Fruit fly (Drosophila melanogaster) whole organism, embryonic: ENCODE results near the gene pix.
A peak's percentile ranks its signal among the peaks of the same experiment; 100 is the strongest.

Experiments
- Atf6 ChIP-seq: fragments of 200-800 bp; sonication (Bioruptor generic); IDR thresholded peaks from 2 replicates; pipeline ENCODE4 v1.3.6; 2022; ENCODE audit warnings: missing biosample characterization, missing genetic modification characterization
- Awh ChIP-seq: fragments of 200-800 bp; sonication (Bioruptor generic); IDR thresholded peaks from 2 replicates; pipeline ENCODE4, ENCODE4 v1.3.6; 2022; ENCODE audit warnings: missing biosample characterization, missing genetic modification characterization
- BEAF-32 ChIP-seq: fragments of 200-800 bp; sonication (Bioruptor generic); optimal IDR thresholded peaks from 3 replicates; lab custom pipeline; 2017; ENCODE audit warnings: missing biosample characterization, missing genetic modification characterization, mild to moderate bottlenecking, moderate library complexity, missing genetic modification reagents
- C15 ChIP-seq: fragments of 200-800 bp; sonication (Bioruptor generic); IDR thresholded peaks from 3 replicates; pipeline ENCODE4 v1.3.6; 2022; ENCODE audit warnings: missing biosample characterization, missing genetic modification characterization
- CG10565 ChIP-seq: fragments of 200-800 bp; sonication (Bioruptor generic); optimal IDR thresholded peaks from 3 replicates; lab custom pipeline; 2016; ENCODE audit warnings: missing biosample characterization, mild to moderate bottlenecking, missing genetic modification characterization
- CG11093 ChIP-seq: fragments of 200-800 bp; sonication (Bioruptor generic); IDR thresholded peaks from 3 replicates; pipeline ENCODE4 v1.3.6; 2022; ENCODE audit warnings: missing biosample characterization, missing genetic modification characterization
- CG12071 ChIP-seq: fragments of 200-800 bp; sonication (Bioruptor generic); optimal IDR thresholded peaks from 3 replicates; lab custom pipeline; 2018; ENCODE audit warnings: missing biosample characterization, mild to moderate bottlenecking, missing genetic modification characterization
- CG14667 ChIP-seq: fragments of 200-800 bp; sonication (Bioruptor generic); IDR thresholded peaks from 2 replicates; pipeline ENCODE4 v1.3.6; 2022; ENCODE audit warnings: missing biosample characterization, missing genetic modification characterization
- CG15514 ChIP-seq: fragments of 200-800 bp; sonication (Bioruptor generic); optimal IDR thresholded peaks from 3 replicates; lab custom pipeline; 2017; ENCODE audit warnings: missing biosample characterization, missing genetic modification characterization, mild to moderate bottlenecking, moderate library complexity, missing genetic modification reagents
- CG1602 ChIP-seq: fragments of 200-800 bp; sonication (Bioruptor generic); optimal IDR thresholded peaks from 3 replicates; lab custom pipeline; 2016; ENCODE audit warnings: missing biosample characterization, missing genetic modification characterization
- CG17186 ChIP-seq: fragments of 200-800 bp; sonication (Bioruptor generic); optimal IDR thresholded peaks from 3 replicates; lab custom pipeline; 2017; ENCODE audit warnings: missing biosample characterization, missing genetic modification reagents, missing genetic modification characterization
- CG2678 ChIP-seq: fragments of 200-800 bp; sonication (Bioruptor generic); optimal IDR thresholded peaks from 3 replicates; lab custom pipeline; 2019; ENCODE audit warnings: missing biosample characterization, mild to moderate bottlenecking, missing genetic modification characterization, moderate library complexity
- CG31388 ChIP-seq: fragments of 200-800 bp; sonication (Bioruptor generic); optimal IDR thresholded peaks from 2 replicates; lab custom pipeline; 2016; ENCODE audit warnings: missing biosample characterization, missing genetic modification characterization
- CG3163 ChIP-seq: fragments of 200-800 bp; sonication (Bioruptor generic); optimal IDR thresholded peaks from 3 replicates; lab custom pipeline; 2016; ENCODE audit warnings: missing biosample characterization, missing genetic modification characterization
- CG32532 ChIP-seq: fragments of 200-800 bp; sonication (Bioruptor generic); IDR thresholded peaks from 2 replicates; pipeline ENCODE4 v1.3.6; 2022; ENCODE audit warnings: missing biosample characterization, missing genetic modification characterization
- CG34224 ChIP-seq: fragments of 200-800 bp; sonication (Bioruptor generic); IDR thresholded peaks from 3 replicates; pipeline ENCODE4 v1.3.6; 2022; ENCODE audit warnings: missing biosample characterization, missing genetic modification characterization; ENCODE audit not compliant: partially characterized antibody
- CG4328 ChIP-seq: fragments of 200-800 bp; sonication (Bioruptor generic); optimal IDR thresholded peaks from 3 replicates; lab custom pipeline; 2017; ENCODE audit warnings: missing biosample characterization, missing genetic modification reagents, missing genetic modification characterization
- CG7556 ChIP-seq: fragments of 200-800 bp; sonication (Bioruptor generic); optimal IDR thresholded peaks from 2 replicates; lab custom pipeline; 2017; ENCODE audit warnings: missing biosample characterization, mild to moderate bottlenecking, missing genetic modification characterization
- CG7987 ChIP-seq: fragments of 200-800 bp; sonication (Bioruptor generic); optimal IDR thresholded peaks from 2 replicates; lab custom pipeline; 2018; ENCODE audit warnings: missing biosample characterization, mild to moderate bottlenecking, missing genetic modification characterization, moderate library complexity
- CG9437 ChIP-seq: fragments of 200-800 bp; sonication (Bioruptor generic); optimal IDR thresholded peaks from 2 replicates; lab custom pipeline; 2018; ENCODE audit warnings: missing biosample characterization, mild to moderate bottlenecking, missing genetic modification characterization
- CoRest ChIP-seq: fragments of 200-800 bp; sonication (Bioruptor generic); optimal IDR thresholded peaks from 3 replicates; lab custom pipeline; 2018; ENCODE audit warnings: missing biosample characterization, mild to moderate bottlenecking, missing genetic modification characterization, moderate library complexity
- Dad ChIP-seq: fragments of 200-800 bp; sonication (Bioruptor generic); optimal IDR thresholded peaks from 3 replicates; lab custom pipeline; 2016; ENCODE audit warnings: missing biosample characterization, missing genetic modification characterization
- Dll ChIP-seq: fragments of 200-800 bp; sonication (Bioruptor generic); IDR thresholded peaks from 4 replicates; pipeline ENCODE4 v1.3.6; 2022; ENCODE audit warnings: missing biosample characterization, missing genetic modification characterization; ENCODE audit not compliant: partially characterized antibody
- Doc2 ChIP-seq: fragments of 200-800 bp; sonication (Bioruptor generic); IDR thresholded peaks from 2 replicates; pipeline ENCODE4 v1.3.6; 2022; ENCODE audit warnings: missing biosample characterization, missing genetic modification characterization
- Dref ChIP-seq: fragments of 200-800 bp; sonication (Bioruptor generic); IDR thresholded peaks from 2 replicates; pipeline ENCODE4 v1.3.6; 2022; ENCODE audit warnings: missing biosample characterization, missing genetic modification characterization
- E2f2 ChIP-seq: fragments of 200-800 bp; sonication (Bioruptor generic); IDR thresholded peaks from 2 replicates; pipeline ENCODE4 v1.3.6; 2022; ENCODE audit warnings: missing biosample characterization, missing genetic modification characterization
- Ets65A ChIP-seq: fragments of 200-800 bp; sonication (Bioruptor generic); peaks from one replicate; lab custom pipeline; 2016; ENCODE audit warnings: missing biosample characterization, missing genetic modification characterization
- Fer3 ChIP-seq: fragments of 200-800 bp; sonication (Bioruptor generic); optimal IDR thresholded peaks from 2 replicates; lab custom pipeline; 2018; ENCODE audit warnings: missing biosample characterization, mild to moderate bottlenecking, missing genetic modification characterization, moderate library complexity
- MBD-R2 ChIP-seq: fragments of 200-800 bp; sonication (Bioruptor generic); IDR thresholded peaks from 2 replicates; pipeline ENCODE4 v1.3.6; 2022; ENCODE audit warnings: missing biosample characterization, missing genetic modification characterization
- NC2β ChIP-seq: fragments of 200-800 bp; sonication (Bioruptor generic); optimal IDR thresholded peaks from 2 replicates; lab custom pipeline; 2016; ENCODE audit warnings: missing biosample characterization, missing genetic modification characterization
- Pdp1 ChIP-seq, 2 experiments: fragments of 200-800 bp; sonication (Bioruptor generic); optimal IDR thresholded peaks; 3 replicates each; lab custom pipeline; 2016; ENCODE audit warnings: missing biosample characterization in 2 of 2, missing genetic modification characterization in 2 of 2, mild to moderate bottlenecking in 1 of 2, moderate library complexity in 1 of 2
- Ptx1 ChIP-seq: fragments of 200-800 bp; sonication (Bioruptor generic); IDR thresholded peaks from 2 replicates; pipeline ENCODE4 v1.3.6; 2022; ENCODE audit warnings: missing biosample characterization, missing genetic modification characterization
- Tbp ChIP-seq: fragments of >200 bp; optimal IDR thresholded peaks from 2 replicates; lab custom pipeline; 2018; ENCODE audit warnings: missing biosample characterization, missing genetic modification characterization
- ara ChIP-seq: fragments of 200-800 bp; sonication (Bioruptor generic); IDR thresholded peaks from 2 replicates; pipeline ENCODE4 v1.3.6; 2022; ENCODE audit warnings: missing biosample characterization, missing genetic modification characterization
- ato ChIP-seq: fragments of 200-800 bp; sonication (Bioruptor generic); IDR thresholded peaks from 2 replicates; pipeline ENCODE4 v1.3.6; 2022; ENCODE audit warnings: missing biosample characterization, missing genetic modification characterization; ENCODE audit not compliant: partially characterized antibody
- chinmo ChIP-seq: fragments of 200-800 bp; sonication (Bioruptor generic); IDR thresholded peaks from 4 replicates; pipeline ENCODE4 v1.3.6; 2022; ENCODE audit warnings: missing biosample characterization, missing genetic modification characterization; ENCODE audit not compliant: partially characterized antibody
- chm ChIP-seq: fragments of 200-800 bp; sonication (Bioruptor generic); IDR thresholded peaks from 2 replicates; pipeline ENCODE4 v1.3.6; 2022; ENCODE audit warnings: missing biosample characterization, missing genetic modification characterization
- ci ChIP-seq: fragments of 200-800 bp; sonication (Bioruptor generic); IDR thresholded peaks from 3 replicates; pipeline ENCODE4 v1.3.6; 2022; ENCODE audit warnings: missing biosample characterization, missing genetic modification characterization
- crc ChIP-seq: fragments of 200-800 bp; sonication (Bioruptor generic); optimal IDR thresholded peaks from 2 replicates; lab custom pipeline; 2016; ENCODE audit warnings: missing biosample characterization, missing genetic modification characterization
- crp ChIP-seq, 2 experiments: fragments of 200-800 bp; sonication (Bioruptor generic); optimal IDR thresholded peaks; 2 replicates in 1 of 2; 3 replicates in 1 of 2; lab custom pipeline; 2017; ENCODE audit warnings: missing biosample characterization in 2 of 2, missing genetic modification characterization in 2 of 2, mild to moderate bottlenecking in 1 of 2, moderate library complexity in 1 of 2
- esg ChIP-seq: fragments of 200-800 bp; sonication (Bioruptor generic); conservative IDR thresholded peaks from 2 replicates; pipeline ENCODE4 v1.3.6; 2022; ENCODE audit warnings: missing biosample characterization, missing genetic modification characterization
- fu2 ChIP-seq: fragments of 200-800 bp; sonication (Bioruptor generic); optimal IDR thresholded peaks from 2 replicates; lab custom pipeline; 2016; ENCODE audit warnings: missing biosample characterization, missing genetic modification characterization
- gcm ChIP-seq: fragments of 200-800 bp; sonication (Bioruptor generic); optimal IDR thresholded peaks from 2 replicates; lab custom pipeline; 2019; ENCODE audit warnings: missing biosample characterization, mild to moderate bottlenecking, missing genetic modification characterization, moderate library complexity
- gsb ChIP-seq: fragments of 200-800 bp; sonication (Bioruptor generic); IDR thresholded peaks from 2 replicates; pipeline ENCODE4 v1.3.6; 2022; ENCODE audit warnings: missing biosample characterization, missing genetic modification characterization
- her ChIP-seq: fragments of 200-800 bp; sonication (Bioruptor generic); optimal IDR thresholded peaks from 2 replicates; lab custom pipeline; 2016; ENCODE audit warnings: missing biosample characterization, missing genetic modification characterization
- luna ChIP-seq: fragments of 200-800 bp; sonication (Bioruptor generic); optimal IDR thresholded peaks from 2 replicates; lab custom pipeline; 2016; ENCODE audit warnings: missing biosample characterization, missing genetic modification characterization
- phol ChIP-seq: fragments of 200-800 bp; sonication (Bioruptor generic); optimal IDR thresholded peaks from 3 replicates; lab custom pipeline; 2018; ENCODE audit warnings: missing biosample characterization, mild to moderate bottlenecking, missing genetic modification characterization, moderate library complexity
- psq ChIP-seq: fragments of 200-800 bp; sonication (Bioruptor generic); optimal IDR thresholded peaks from 2 replicates; lab custom pipeline; 2017; ENCODE audit warnings: missing biosample characterization, missing genetic modification characterization
- pzg ChIP-seq: fragments of 200-800 bp; sonication (Bioruptor generic); optimal IDR thresholded peaks from 3 replicates; lab custom pipeline; 2018; ENCODE audit warnings: missing biosample characterization, mild to moderate bottlenecking, missing genetic modification characterization, moderate library complexity
- row ChIP-seq: fragments of 200-800 bp; sonication (Bioruptor generic); IDR thresholded peaks from 3 replicates; pipeline ENCODE4 v1.3.6; 2022; ENCODE audit warnings: missing biosample characterization, missing genetic modification characterization
- vvl ChIP-seq: fragments of 200-800 bp; sonication (Bioruptor generic); IDR thresholded peaks from 2 replicates; pipeline ENCODE4 v1.3.6; 2022; ENCODE audit warnings: missing biosample characterization, missing genetic modification characterization

Gene pix

dm6 chr3L:8968437-8968836, 6.1 kb downstream of the pix start, which contains the start of gene CG5026 (continued):
- TF ChIP-seq Ets65A (GFP tag; lab: Kevin White, UChicago) (peak; percentile 87), esg (no peak), CG15514 (GFP tag; lab: Kevin White, UChicago) (peak; percentile 87), ato (GFP tag; lab: Robert Waterston, UW) (no peak), fu2 (no peak), psq (GFP tag; lab: Kevin White, UChicago) (peak; percentile 52), ara (GFP tag; lab: Robert Waterston, UW) (no peak), NC2β (GFP tag; lab: Kevin White, UChicago) (peak; percentile 11), luna (no peak), crp (GFP tag; optimal IDR thresholded peaks at IDR 0.05; lab: Kevin White, UChicago) (peak in 1 of 2 experiments; percentile 7), BEAF-32 (GFP tag; lab: Kevin White, UChicago) (peak; percentile 21), chinmo (GFP tag; lab: Robert Waterston, UW) (0 out of 4 replicates have a peak, but pooled peaks have one; percentile 25), CG34224 (GFP tag; lab: Robert Waterston, UW) (0 out of 3 replicates have a peak, but pooled peaks have one; percentile 14), Atf6 (no peak), CG1602 (GFP tag; lab: Kevin White, UChicago) (no peak), CG12071 (GFP tag; lab: Kevin White, UChicago) (no peak), Tbp (GFP tag; lab: Kevin White, UChicago) (no peak), CG11093 (GFP tag; lab: Robert Waterston, UW) (no peak), CG10565 (GFP tag; lab: Kevin White, UChicago) (no peak), Dad (GFP tag; lab: Kevin White, UChicago) (no peak), Ptx1 (GFP tag; lab: Robert Waterston, UW) (no peak), Doc2 (GFP tag; lab: Robert Waterston, UW) (no peak), chm (GFP tag; lab: Robert Waterston, UW) (no peak), gcm (GFP tag; lab: Kevin White, UChicago) (no peak), CG3163 (no peak), pzg (GFP tag; lab: Kevin White, UChicago) (peak; percentile 71), Dll (GFP tag; lab: Robert Waterston, UW) (peak; percentile 37; the same call in 1 of the 4 replicates), C15 (GFP tag; lab: Robert Waterston, UW) (no peak), MBD-R2 (GFP tag; lab: Robert Waterston, UW) (peak; percentile 90), Dref (GFP tag; lab: Robert Waterston, UW) (peak; percentile 34), CG32532 (no peak), CoRest (peak; percentile 61), Pdp1 (GFP tag; optimal IDR thresholded peaks at IDR 0.05; lab: Kevin White, UChicago) (peak in 1 of 2 experiments; percentile 38), row (peak; percentile 34; the same call in 1 of the 3 replicates), Fer3 (no peak), her (no peak), CG7556 (GFP tag; lab: Kevin White, UChicago) (no peak), CG2678 (tag; lab: Kevin White, UChicago) (no peak), phol (tag; lab: Kevin White, UChicago) (no peak), E2f2 (GFP tag; lab: Robert Waterston, UW) (peak; percentile 68), crc (no peak), CG17186 (no peak), CG14667 (GFP tag; lab: Robert Waterston, UW) (no peak), CG4328 (GFP tag; lab: Kevin White, UChicago) (no peak), ci (GFP tag; lab: Robert Waterston, UW) (peak; percentile 63; the same call in 2 of the 3 replicates), gsb (GFP tag; lab: Robert Waterston, UW) (no peak), CG9437 (GFP tag; lab: Kevin White, UChicago) (no peak), vvl (GFP tag; lab: Robert Waterston, UW) (0 out of 2 replicates have a peak, but pooled peaks have one; percentile 19), CG7987 (GFP tag; lab: Kevin White, UChicago) (peak; percentile 12), Awh (GFP tag; lab: Robert Waterston, UW) (no peak), CG31388 (GFP tag; lab: Kevin White, UChicago) (no peak)
